Fruit fly (Drosophila melanogaster) whole organism, prepupa: Measurements from ENCODE around the gene eRF1.

Experiments used
- CG10631 ChIP-seq: fragments of 200-800 bp; sonication (Bioruptor generic); optimal IDR thresholded peaks from 2 replicates; lab custom pipeline; 2016; ENCODE audit warnings: missing biosample characterization, missing genetic modification characterization
- CG11294 ChIP-seq: fragments of 200-800 bp; sonication (Bioruptor generic); IDR thresholded peaks from 2 replicates; pipeline ENCODE4 v1.3.6; 2022; ENCODE audit warnings: missing biosample characterization, missing genetic modification characterization
- CG11762 ChIP-seq: fragments of 200-800 bp; sonication (Bioruptor generic); optimal IDR thresholded peaks from 3 replicates; lab custom pipeline; 2016; ENCODE audit warnings: missing biosample characterization, missing genetic modification characterization; ENCODE audit not compliant: insufficient read depth
- CG11902 ChIP-seq: fragments of 200-800 bp; sonication (Bioruptor generic); optimal IDR thresholded peaks from 3 replicates; lab custom pipeline; 2016; ENCODE audit warnings: missing biosample characterization, missing genetic modification characterization
- CG15336 ChIP-seq: fragments of 200-800 bp; sonication (Bioruptor generic); IDR thresholded peaks from 2 replicates; pipeline ENCODE4 v1.3.6; 2022; ENCODE audit warnings: missing biosample characterization, missing genetic modification characterization
- CG1621 ChIP-seq: fragments of 200-800 bp; sonication (Bioruptor generic); optimal IDR thresholded peaks from 3 replicates; lab custom pipeline; 2018; ENCODE audit warnings: missing biosample characterization, mild to moderate bottlenecking, missing genetic modification characterization
- CG16779 ChIP-seq: fragments of 200-800 bp; sonication (Bioruptor generic); optimal IDR thresholded peaks from 3 replicates; lab custom pipeline; 2017; ENCODE audit warnings: missing biosample characterization, mild to moderate bottlenecking, missing genetic modification characterization
- CG3032 ChIP-seq: fragments of 200-800 bp; optimal IDR thresholded peaks from 2 replicates; lab custom pipeline; 2019; ENCODE audit warnings: missing biosample characterization, mild to moderate bottlenecking, missing genetic modification characterization, moderate library complexity
- CG31627 ChIP-seq: fragments of 200-800 bp; sonication (Bioruptor generic); optimal IDR thresholded peaks from 3 replicates; lab custom pipeline; 2016; ENCODE audit warnings: missing biosample characterization, missing genetic modification characterization
- CG32006 ChIP-seq: fragments of 200-800 bp; sonication (Bioruptor generic); optimal IDR thresholded peaks from 3 replicates; lab custom pipeline; 2017; ENCODE audit warnings: missing biosample characterization, mild to moderate bottlenecking, missing genetic modification characterization
- CG34406 ChIP-seq: fragments of 200-800 bp; sonication (Bioruptor generic); optimal IDR thresholded peaks from 3 replicates; lab custom pipeline; 2016; ENCODE audit warnings: missing biosample characterization, missing genetic modification characterization
- CG3919 ChIP-seq: fragments of 200-800 bp; sonication (Bioruptor generic); optimal IDR thresholded peaks from 3 replicates; lab custom pipeline; 2016; ENCODE audit warnings: missing biosample characterization, missing genetic modification characterization
- CG4318 ChIP-seq: fragments of 200-800 bp; sonication (Bioruptor generic); optimal IDR thresholded peaks from 3 replicates; lab custom pipeline; 2017; ENCODE audit warnings: missing biosample characterization, mild to moderate bottlenecking, missing genetic modification characterization
- CG6163 ChIP-seq: fragments of 200-800 bp; sonication (Bioruptor generic); IDR thresholded peaks from 3 replicates; pipeline ENCODE4 v1.3.6; 2022; ENCODE audit warnings: missing biosample characterization, missing genetic modification characterization
- CG6276 ChIP-seq: fragments of 200-800 bp; sonication (Bioruptor generic); optimal IDR thresholded peaks from 2 replicates; lab custom pipeline; 2017; ENCODE audit warnings: missing biosample characterization, mild to moderate bottlenecking, missing genetic modification characterization
- CG6792 ChIP-seq: fragments of 200-800 bp; sonication (Bioruptor generic); optimal IDR thresholded peaks from 3 replicates; lab custom pipeline; 2016; ENCODE audit warnings: missing biosample characterization, missing genetic modification characterization
- CG6808 ChIP-seq: fragments of 200-800 bp; sonication (Bioruptor generic); optimal IDR thresholded peaks from 3 replicates; lab custom pipeline; 2017; ENCODE audit warnings: missing biosample characterization, missing genetic modification characterization, mild to moderate bottlenecking, moderate library complexity, missing genetic modification reagents
- CG6854 ChIP-seq: fragments of 200-800 bp; sonication (Bioruptor generic); optimal IDR thresholded peaks from 2 replicates; lab custom pipeline; 2017; ENCODE audit warnings: missing biosample characterization, mild to moderate bottlenecking, missing genetic modification characterization
- CG8119 ChIP-seq: fragments of 200-800 bp; sonication (Bioruptor generic); IDR thresholded peaks from 3 replicates; pipeline ENCODE4 v1.3.6; 2022; ENCODE audit warnings: missing biosample characterization, missing genetic modification characterization
- CG8319 ChIP-seq: fragments of 200-800 bp; sonication (Bioruptor generic); optimal IDR thresholded peaks from 3 replicates; lab custom pipeline; 2016; ENCODE audit warnings: missing biosample characterization, missing genetic modification characterization
- CG8632 ChIP-seq: fragments of 200-800 bp; sonication (Bioruptor generic); optimal IDR thresholded peaks from 3 replicates; lab custom pipeline; 2016; ENCODE audit warnings: missing biosample characterization, missing genetic modification characterization
- CG9139 ChIP-seq: fragments of 200-800 bp; sonication (Bioruptor generic); optimal IDR thresholded peaks from 3 replicates; lab custom pipeline; 2017; ENCODE audit warnings: missing biosample characterization, mild to moderate bottlenecking, missing genetic modification characterization
- Eip75B ChIP-seq: fragments of 200-800 bp; sonication (Bioruptor generic); optimal IDR thresholded peaks from 3 replicates; lab custom pipeline; 2016; ENCODE audit warnings: missing biosample characterization, missing genetic modification characterization
- Eip78C ChIP-seq: fragments of 200-800 bp; sonication (Bioruptor generic); peaks from one replicate; lab custom pipeline; 2016; ENCODE audit warnings: missing biosample characterization, missing genetic modification characterization
- Ets21C ChIP-seq: fragments of 200-800 bp; sonication (Bioruptor generic); optimal IDR thresholded peaks from 3 replicates; lab custom pipeline; 2016; ENCODE audit warnings: missing biosample characterization, missing genetic modification characterization
- Ets96B ChIP-seq: fragments of 200-800 bp; optimal IDR thresholded peaks from 2 replicates; lab custom pipeline; 2019; ENCODE audit warnings: missing biosample characterization, mild to moderate bottlenecking, missing genetic modification characterization, moderate library complexity
- Hr38 ChIP-seq: sonication (Bioruptor generic); optimal IDR thresholded peaks from 2 replicates; lab custom pipeline; 2016; ENCODE audit warnings: missing biosample characterization, missing genetic modification characterization
- Hr39 ChIP-seq: fragments of 200-800 bp; sonication (Bioruptor generic); optimal IDR thresholded peaks from 2 replicates; lab custom pipeline; 2016; ENCODE audit warnings: missing biosample characterization, missing genetic modification characterization
- Hr4 ChIP-seq: fragments of 200-800 bp; sonication (Bioruptor generic); optimal IDR thresholded peaks from 3 replicates; lab custom pipeline; 2016; ENCODE audit warnings: missing biosample characterization, missing genetic modification characterization
- Lpt ChIP-seq: fragments of 200-800 bp; sonication (Bioruptor generic); optimal IDR thresholded peaks from 3 replicates; lab custom pipeline; 2016; ENCODE audit warnings: missing biosample characterization, missing genetic modification characterization
- OdsH ChIP-seq: fragments of 200-800 bp; sonication (Bioruptor generic); optimal IDR thresholded peaks from 3 replicates; lab custom pipeline; 2016; ENCODE audit warnings: missing biosample characterization, missing genetic modification characterization
- Smox ChIP-seq: fragments of 200-800 bp; sonication (Bioruptor generic); optimal IDR thresholded peaks from 3 replicates; lab custom pipeline; 2016; ENCODE audit warnings: missing biosample characterization, missing genetic modification characterization
- Sox14 ChIP-seq: fragments of 200-800 bp; sonication (Bioruptor generic); optimal IDR thresholded peaks from 3 replicates; lab custom pipeline; 2016; ENCODE audit warnings: missing biosample characterization, missing genetic modification characterization
- Sox15 ChIP-seq: fragments of 200-800 bp; sonication (Bioruptor generic); optimal IDR thresholded peaks from 3 replicates; lab custom pipeline; 2016; ENCODE audit warnings: missing biosample characterization, missing genetic modification characterization
- achi ChIP-seq: fragments of 200-800 bp; sonication (Bioruptor generic); optimal IDR thresholded peaks from 3 replicates; lab custom pipeline; 2016; ENCODE audit warnings: missing biosample characterization, missing genetic modification characterization
- cyc ChIP-seq: fragments of 200-800 bp; sonication (Bioruptor generic); optimal IDR thresholded peaks from 3 replicates; lab custom pipeline; 2016; ENCODE audit warnings: missing biosample characterization, missing genetic modification characterization
- dsx ChIP-seq: fragments of 200-800 bp; optimal IDR thresholded peaks from 3 replicates; lab custom pipeline; 2019; ENCODE audit warnings: missing biosample characterization, mild to moderate bottlenecking, missing genetic modification characterization, moderate library complexity; ENCODE audit not compliant: poor library complexity, severe bottlenecking
- eg ChIP-seq: fragments of 200-800 bp; sonication (Bioruptor generic); IDR thresholded peaks from 3 replicates; pipeline ENCODE4 v1.3.6; 2022; ENCODE audit warnings: missing biosample characterization, missing genetic modification characterization
- esn ChIP-seq: fragments of 200-800 bp; sonication (Bioruptor generic); optimal IDR thresholded peaks from 2 replicates; lab custom pipeline; 2016; ENCODE audit warnings: missing biosample characterization, mild to moderate bottlenecking, missing genetic modification characterization, moderate library complexity
- fd59A ChIP-seq: fragments of 200-800 bp; sonication (Bioruptor generic); optimal IDR thresholded peaks from 2 replicates; lab custom pipeline; 2017; ENCODE audit warnings: missing biosample characterization, mild to moderate bottlenecking, missing genetic modification characterization, missing genetic modification reagents
- fd85E ChIP-seq: fragments of 200-800 bp; sonication (Bioruptor generic); optimal IDR thresholded peaks from 3 replicates; lab custom pipeline; 2016; ENCODE audit warnings: missing biosample characterization, missing genetic modification characterization
- lz ChIP-seq: fragments of 200-800 bp; sonication (Bioruptor generic); optimal IDR thresholded peaks from 3 replicates; lab custom pipeline; 2016; ENCODE audit warnings: missing biosample characterization, missing genetic modification characterization
- net ChIP-seq: fragments of 200-800 bp; sonication (Bioruptor generic); optimal IDR thresholded peaks from 3 replicates; lab custom pipeline; 2016; ENCODE audit warnings: missing biosample characterization, missing genetic modification characterization
- pdm3 ChIP-seq: fragments of 200-800 bp; sonication (Bioruptor generic); optimal IDR thresholded peaks from 3 replicates; lab custom pipeline; 2016; ENCODE audit warnings: missing biosample characterization, missing genetic modification characterization
- spab ChIP-seq: fragments of 200-800 bp; sonication (Bioruptor generic); optimal IDR thresholded peaks from 2 replicates; lab custom pipeline; 2017; ENCODE audit warnings: missing biosample characterization, mild to moderate bottlenecking, missing genetic modification characterization, missing genetic modification reagents
- vri ChIP-seq: fragments of 200-800 bp; sonication (Bioruptor generic); optimal IDR thresholded peaks from 3 replicates; lab custom pipeline; 2016; ENCODE audit warnings: missing biosample characterization, mild to moderate bottlenecking, missing genetic modification characterization

The eRF1 gene

dm6 chr3L:20398243-20399222 is 50.4 kb downstream of the eRF1 start (continued):
- TF ChIP-seq Sox15 (GFP tag; lab: Kevin White, UChicago), result peak; percentile 70
- TF ChIP-seq dsx, result peak; percentile 67
- peak; percentile 82 for TF ChIP-seq CG10631 (GFP tag; lab: Kevin White, UChicago)
- peak; percentile 2 for TF ChIP-seq CG6854
- TF ChIP-seq Hr4 (GFP tag; lab: Kevin White, UChicago), result peak; percentile 88
- TF ChIP-seq Sox14 (GFP tag; lab: Kevin White, UChicago), result peak; percentile 77
- peak; percentile 79 for TF ChIP-seq OdsH (GFP tag; lab: Kevin White, UChicago)
- peak; percentile 84 for TF ChIP-seq CG6276
- peak; percentile 12 for TF ChIP-seq CG9139 (GFP tag; lab: Kevin White, UChicago)
- TF ChIP-seq CG11902 (GFP tag; lab: Kevin White, UChicago), result peak; percentile 62
- peak; percentile 78 for TF ChIP-seq lz
- peak; percentile 69 for TF ChIP-seq CG16779 (tag; lab: Kevin White, UChicago)
- peak; percentile 85 for TF ChIP-seq pdm3 (GFP tag; lab: Kevin White, UChicago)
- peak; percentile 69 for TF ChIP-seq CG8319
- peak; percentile 79 for TF ChIP-seq Ets96B
- peak; percentile 84 for TF ChIP-seq Lpt
- TF ChIP-seq spab, result peak; percentile 71
- peak; percentile 95 for TF ChIP-seq Eip78C (GFP tag; lab: Kevin White, UChicago)
- peak; percentile 72 for TF ChIP-seq CG3032

- TF ChIP-seq Hr39 (GFP tag; lab: Kevin White, UChicago) (peak; percentile 91), CG1621 (tag; lab: Kevin White, UChicago) (peak; percentile 77), CG6808 (peak; percentile 89), vri (GFP tag; lab: Kevin White, UChicago) (peak; percentile 88), fd59A (GFP tag; lab: Kevin White, UChicago) (peak; percentile 84), CG31627 (GFP tag; lab: Kevin White, UChicago) (peak; percentile 93), CG15336 (GFP tag; lab: Robert Waterston, UW) (peak; percentile 92), achi (peak; percentile 92), CG4318 (peak; percentile 87), CG11762 (GFP tag; lab: Kevin White, UChicago) (peak; percentile 86), CG11902 (GFP tag; lab: Kevin White, UChicago) (peak; percentile 88), esn (GFP tag; lab: Kevin White, UChicago) (peak; percentile 95), CG10631 (GFP tag; lab: Kevin White, UChicago) (peak; percentile 91), pdm3 (GFP tag; lab: Kevin White, UChicago) (peak; percentile 94), Sox15 (GFP tag; lab: Kevin White, UChicago) (peak; percentile 86), CG11294 (GFP tag; lab: Robert Waterston, UW) (peak; percentile 83), CG8319 (peak; percentile 91), net (GFP tag; lab: Kevin White, UChicago) (peak; percentile 95), CG8119 (peak; percentile 96), Hr38 (GFP tag; lab: Kevin White, UChicago) (peak; percentile 60), CG9139 (GFP tag; lab: Kevin White, UChicago) (peak; percentile 78), CG34406 (GFP tag; lab: Kevin White, UChicago) (peak; percentile 94), CG6163 (GFP tag; lab: Robert Waterston, UW) (peak; percentile 84), lz (peak; percentile 90), cyc (GFP tag; lab: Kevin White, UChicago) (peak; percentile 92), CG6276 (peak; percentile 93), Eip78C (GFP tag; lab: Kevin White, UChicago) (peak; percentile 99), Ets21C (GFP tag; lab: Kevin White, UChicago) (peak; percentile 83), OdsH (GFP tag; lab: Kevin White, UChicago) (peak; percentile 96), eg (GFP tag; lab: Robert Waterston, UW) (peak; percentile 87), CG3919 (GFP tag; lab: Kevin White, UChicago) (peak; percentile 93), CG8632 (GFP tag; lab: Kevin White, UChicago) (peak; percentile 91), CG32006 (GFP tag; lab: Kevin White, UChicago) (peak; percentile 96), CG16779 (tag; lab: Kevin White, UChicago) (peak; percentile 84), fd85E (GFP tag; lab: Kevin White, UChicago) (peak; percentile 82), CG6792 (GFP tag; lab: Kevin White, UChicago) (peak; percentile 92), dsx (peak; percentile 86), Smox (peak; percentile 92), Eip75B (peak; percentile 90), CG3032 (peak; percentile 90)
Measured at dm6 chr3L:20399550-20400109, 51.5 kb downstream of the eRF1 start.
